Worm (Caenorhabditis elegans): ENCODE data around the gene srh-41.

The srh-41 gene

DNA sequence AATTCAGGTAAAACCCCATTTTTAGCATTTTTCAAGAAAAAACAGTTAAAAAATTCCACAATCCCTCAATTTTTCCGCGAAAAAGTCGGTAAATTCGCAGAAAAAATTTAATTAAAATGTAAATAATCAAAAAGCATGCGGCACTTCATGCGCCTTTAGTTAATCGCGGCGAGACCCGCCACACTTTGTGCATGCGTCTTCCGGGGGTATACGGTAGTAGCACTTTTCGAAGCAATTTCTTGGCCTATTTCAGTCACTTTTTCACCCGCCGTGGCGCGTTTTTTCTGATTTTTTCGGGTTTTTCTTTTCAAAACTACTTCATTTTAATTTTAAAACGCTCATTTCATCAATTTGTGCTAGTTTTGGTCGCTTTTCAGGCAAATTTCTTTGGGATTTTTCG, 40.0 kb downstream of the srh-41 start:
- TF ChIP-seq him-1 (tag; optimal IDR thresholded peaks at IDR 0.05) (no peak), dao-5 (tag; optimal IDR thresholded peaks at IDR 0.05) (no peak), W03F9.2 (tag; optimal IDR thresholded peaks at IDR 0.05) (no peak)

DNA sequence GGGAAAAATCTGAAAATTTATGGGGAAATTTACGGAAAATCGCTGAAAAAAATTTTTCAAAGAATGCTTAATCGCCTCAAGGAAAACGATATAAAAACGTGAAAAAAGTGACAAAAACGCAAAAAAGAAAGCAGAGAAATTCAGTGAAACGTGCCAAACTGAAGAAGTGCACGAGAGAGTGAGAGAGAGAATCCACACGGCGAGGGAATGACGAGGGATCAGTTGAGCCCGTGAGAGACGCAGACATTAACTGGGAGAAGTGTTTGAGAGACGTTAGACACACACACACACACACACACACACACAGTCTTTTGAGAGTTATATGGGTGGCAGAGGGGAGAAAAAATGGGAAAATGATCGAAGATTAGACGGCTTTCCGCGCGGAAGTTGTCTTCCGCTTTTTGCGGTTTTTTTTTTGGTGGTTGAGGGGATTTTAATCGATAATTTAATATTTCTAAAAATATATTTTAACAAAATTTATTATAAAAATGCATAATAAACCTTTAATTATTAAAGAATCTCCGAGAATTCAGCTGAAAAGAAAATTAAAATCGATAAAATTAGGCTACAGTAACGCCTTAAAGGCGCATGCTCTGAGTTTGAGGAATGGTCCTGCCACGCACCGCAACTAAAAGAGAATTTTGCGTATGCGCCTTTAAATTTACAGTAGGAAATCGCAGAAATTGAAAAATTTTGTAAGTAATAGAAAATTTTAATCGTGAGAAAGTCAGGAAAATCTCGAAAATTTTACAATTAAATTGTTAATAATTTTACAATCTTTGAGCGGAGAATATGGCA, 42.5 kb downstream of the srh-41 start:
- peak; percentile 37 for TF ChIP-seq W03F9.2 (tag; optimal IDR thresholded peaks at IDR 0.05)
- TF ChIP-seq dao-5 (tag; optimal IDR thresholded peaks at IDR 0.05), result no peak

- TF ChIP-seq dao-5 (tag; optimal IDR thresholded peaks at IDR 0.05) (no peak), W03F9.2 (tag; optimal IDR thresholded peaks at IDR 0.05) (no peak), him-1 (tag; optimal IDR thresholded peaks at IDR 0.05) (no peak)
These were observed 43.7 kb downstream of the srh-41 start, which contains the start of gene jmjd-2 for ce11 chrII:14243503-14243902. Gene jmjd-2, minus strand, starts transcription at chrII:14243603.

ce11 chrII:14242259-14242658, 44.9 kb downstream of the srh-41 start:
- TF ChIP-seq dao-5 (tag; optimal IDR thresholded peaks at IDR 0.05), result no peak

ce11 chrII:14239924-14240323, 47.3 kb downstream of the srh-41 start:
- TF ChIP-seq him-1 (tag; optimal IDR thresholded peaks at IDR 0.05), result no peak
- no peak for TF ChIP-seq dao-5 (tag; optimal IDR thresholded peaks at IDR 0.05)
- no peak for TF ChIP-seq W03F9.2 (tag; optimal IDR thresholded peaks at IDR 0.05)

DNA sequence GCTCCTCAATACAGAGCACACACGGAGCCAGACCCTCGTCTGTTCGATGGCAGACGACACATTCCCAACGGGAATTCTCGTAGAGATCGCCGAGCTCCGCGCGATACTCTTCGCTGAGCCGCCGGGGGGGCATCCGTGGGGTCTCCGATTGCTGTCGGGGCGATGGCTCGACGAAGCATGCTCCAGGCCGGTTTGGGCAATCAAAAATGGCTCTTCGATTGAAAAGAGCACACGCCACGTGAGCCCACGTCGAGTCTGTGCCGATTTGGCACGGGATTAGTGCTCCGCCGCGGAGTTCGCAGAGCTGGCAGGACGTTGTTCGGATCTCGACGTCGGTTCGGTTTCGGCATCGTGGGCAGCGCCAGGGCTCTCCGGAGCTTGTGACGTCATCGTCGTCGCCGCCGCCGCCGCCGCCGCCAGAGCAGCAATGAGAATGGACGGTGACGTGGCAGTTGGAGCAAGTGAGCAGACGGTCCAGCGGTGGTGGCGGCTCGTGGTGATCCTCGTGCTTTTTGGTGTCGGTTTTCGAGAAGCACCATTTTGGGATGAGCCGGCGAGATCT, 49.9 kb downstream of the srh-41 start:
- no peak for TF ChIP-seq dao-5 (tag; optimal IDR thresholded peaks at IDR 0.05)
- no peak for TF ChIP-seq W03F9.2 (tag; optimal IDR thresholded peaks at IDR 0.05)
- TF ChIP-seq him-1 (tag; optimal IDR thresholded peaks at IDR 0.05), result no peak

DNA sequence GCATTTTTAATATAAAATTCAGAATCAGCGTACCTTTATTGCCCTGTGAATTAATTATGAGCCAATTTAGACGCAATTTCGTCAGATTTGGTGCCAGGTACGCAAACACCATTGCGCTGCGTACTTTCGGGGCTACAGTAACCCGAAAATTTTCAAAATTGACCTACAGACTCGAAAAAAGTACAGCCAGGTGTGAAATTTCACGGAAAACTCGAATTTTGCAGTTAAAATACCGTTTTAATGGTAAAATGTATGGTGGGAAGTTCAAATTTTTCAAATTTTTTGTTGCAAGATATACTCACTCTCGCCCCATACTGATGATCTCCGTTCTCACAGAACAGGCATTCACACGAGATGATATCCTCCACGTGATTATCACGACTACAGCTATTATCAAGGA, 50.6 kb downstream of the srh-41 start:
- TF ChIP-seq dao-5 (tag; optimal IDR thresholded peaks at IDR 0.05) (no peak), him-1 (tag; optimal IDR thresholded peaks at IDR 0.05) (no peak), W03F9.2 (tag; optimal IDR thresholded peaks at IDR 0.05) (no peak)

Measured in whole organism, L4/young adult.